Worm (Caenorhabditis elegans) whole organism, mixed stage, embryonic: ENCODE results near the gene bar-1.
A peak's percentile ranks its signal among the peaks of the same experiment; 100 is the strongest.

ENCODE experiments used
- M03D4.4 ChIP-seq: sonication (generic microtip); optimal IDR thresholded peaks from 2 replicates; lab custom pipeline; 2017; ENCODE audit warnings: mild to moderate bottlenecking, missing genetic modification characterization, missing compliant biosample characterization
- bed-3 ChIP-seq: fragments of 200-800 bp; sonication (Bioruptor generic); optimal IDR thresholded peaks from 3 replicates; lab custom pipeline; 2018; ENCODE audit warnings: mild to moderate bottlenecking, missing genetic modification characterization, moderate library complexity, missing compliant biosample characterization
- blmp-1 ChIP-seq: fragments of 150-350 bp; optimal IDR thresholded peaks from 2 replicates; lab custom pipeline; 2014; ENCODE audit warnings: missing biosample characterization, missing genetic modification characterization
- ceh-39 ChIP-seq: fragments of 150-350 bp; optimal IDR thresholded peaks from 2 replicates; lab custom pipeline; 2014; ENCODE audit warnings: missing biosample characterization, missing genetic modification characterization
- ceh-83 ChIP-seq: fragments of 200-800 bp; sonication (Bioruptor generic); optimal IDR thresholded peaks from 2 replicates; lab custom pipeline; 2018; ENCODE audit warnings: mild to moderate bottlenecking, missing genetic modification characterization, missing compliant biosample characterization
- ces-1 ChIP-seq: fragments of 150-350 bp; optimal IDR thresholded peaks from 2 replicates; lab custom pipeline; 2014; ENCODE audit warnings: missing biosample characterization, missing genetic modification reagents, missing genetic modification characterization
- cnd-1 ChIP-seq: fragments of 200-800 bp; sonication (Bioruptor generic); optimal IDR thresholded peaks from 2 replicates; lab custom pipeline; 2018; ENCODE audit warnings: mild to moderate bottlenecking, missing genetic modification characterization, missing compliant biosample characterization
- elt-1 ChIP-seq: sonication (generic microtip); optimal IDR thresholded peaks from 2 replicates; lab custom pipeline; 2017; ENCODE audit warnings: missing genetic modification characterization, mild to moderate bottlenecking, missing compliant biosample characterization, antibody characterized with exemption, moderate library complexity, borderline replicate concordance; ENCODE audit not compliant: insufficient read depth
- elt-3 ChIP-seq: fragments of 150-350 bp; optimal IDR thresholded peaks from 2 replicates; lab custom pipeline; 2014; ENCODE audit warnings: missing biosample characterization, missing genetic modification characterization
- flh-1 ChIP-seq: fragments of 200-800 bp; sonication (Bioruptor generic); optimal IDR thresholded peaks from 2 replicates; lab custom pipeline; 2018; ENCODE audit warnings: mild to moderate bottlenecking, missing genetic modification characterization, moderate library complexity, missing compliant biosample characterization
- ham-2 ChIP-seq: fragments of 200-800 bp; sonication (Bioruptor generic); optimal IDR thresholded peaks from 2 replicates; lab custom pipeline; 2018; ENCODE audit warnings: mild to moderate bottlenecking, missing genetic modification characterization, missing compliant biosample characterization
- hlh-1 ChIP-seq: fragments of 150-350 bp; optimal IDR thresholded peaks from 2 replicates; lab custom pipeline; 2014; ENCODE audit warnings: missing biosample characterization, missing genetic modification reagents, missing genetic modification characterization
- lin-13 ChIP-seq: fragments of 150-350 bp; optimal IDR thresholded peaks from 2 replicates; lab custom pipeline; 2014; ENCODE audit warnings: missing biosample characterization, missing genetic modification characterization
- lin-32 ChIP-seq: fragments of 200-800 bp; sonication (Bioruptor generic); optimal IDR thresholded peaks from 2 replicates; lab custom pipeline; 2018; ENCODE audit warnings: mild to moderate bottlenecking, missing genetic modification characterization, missing compliant biosample characterization
- lsy-2 ChIP-seq: fragments of 150-350 bp; optimal IDR thresholded peaks from 2 replicates; lab custom pipeline; 2014; ENCODE audit warnings: missing biosample characterization, missing genetic modification characterization
- mep-1 ChIP-seq: fragments of 150-350 bp; optimal IDR thresholded peaks from 2 replicates; lab custom pipeline; 2017; ENCODE audit warnings: missing biosample characterization, missing genetic modification reagents, missing genetic modification characterization, inconsistent platforms
- mls-2 ChIP-seq: sonication (generic microtip); optimal IDR thresholded peaks from 2 replicates; lab custom pipeline; 2016; ENCODE audit warnings: mild to moderate bottlenecking, missing genetic modification characterization, moderate library complexity, missing compliant biosample characterization
- nhr-12 ChIP-seq: fragments of 150-350 bp; optimal IDR thresholded peaks from 2 replicates; lab custom pipeline; 2014; ENCODE audit warnings: missing biosample characterization, missing genetic modification characterization
- nhr-2 ChIP-seq: fragments of 150-350 bp; optimal IDR thresholded peaks from 2 replicates; lab custom pipeline; 2014; ENCODE audit warnings: missing biosample characterization, missing genetic modification characterization
- nhr-237 ChIP-seq: fragments of 150-350 bp; optimal IDR thresholded peaks from 2 replicates; lab custom pipeline; 2014; ENCODE audit warnings: missing biosample characterization, missing genetic modification characterization
- nhr-28 ChIP-seq: fragments of 150-350 bp; optimal IDR thresholded peaks from 2 replicates; lab custom pipeline; 2014; ENCODE audit warnings: missing biosample characterization, missing genetic modification characterization
- nhr-76 ChIP-seq: sonication (generic microtip); optimal IDR thresholded peaks from 2 replicates; lab custom pipeline; 2017; ENCODE audit warnings: missing biosample characterization, missing genetic modification characterization
- pha-4 ChIP-seq: fragments of 150-350 bp; optimal IDR thresholded peaks from 2 replicates; lab custom pipeline; 2018; ENCODE audit warnings: missing biosample characterization, missing genetic modification reagents, missing genetic modification characterization
- sem-2 ChIP-seq: fragments of 200-800 bp; sonication (Bioruptor generic); optimal IDR thresholded peaks from 2 replicates; lab custom pipeline; 2018; ENCODE audit warnings: mild to moderate bottlenecking, missing genetic modification characterization, missing compliant biosample characterization
- snpc-4 ChIP-seq: fragments of 150-350 bp; optimal IDR thresholded peaks from 2 replicates; lab custom pipeline; 2014; ENCODE audit warnings: missing biosample characterization, missing genetic modification characterization
- sptf-1 ChIP-seq: sonication (generic microtip); optimal IDR thresholded peaks from 2 replicates; lab custom pipeline; 2017; ENCODE audit warnings: mild to moderate bottlenecking, missing genetic modification characterization, moderate library complexity, missing compliant biosample characterization
- tbx-8 ChIP-seq: fragments of 200-800 bp; sonication (Bioruptor generic); optimal IDR thresholded peaks from 2 replicates; lab custom pipeline; 2018; ENCODE audit warnings: mild to moderate bottlenecking, missing genetic modification characterization, moderate library complexity, missing compliant biosample characterization
- unc-120 ChIP-seq: sonication (generic microtip); optimal IDR thresholded peaks from 2 replicates; lab custom pipeline; 2017; ENCODE audit warnings: missing genetic modification characterization, missing compliant biosample characterization; ENCODE audit not compliant: poor library complexity, severe bottlenecking
- unc-39 ChIP-seq: fragments of 150-350 bp; optimal IDR thresholded peaks from 2 replicates; lab custom pipeline; 2014; ENCODE audit warnings: missing biosample characterization, missing genetic modification characterization
- unc-62 ChIP-seq: fragments of 150-350 bp; optimal IDR thresholded peaks from 2 replicates; lab custom pipeline; 2014; ENCODE audit warnings: missing biosample characterization, missing genetic modification reagents, missing genetic modification characterization
- zip-8 ChIP-seq: fragments of 150-350 bp; optimal IDR thresholded peaks from 2 replicates; lab custom pipeline; 2014; ENCODE audit warnings: missing biosample characterization, missing genetic modification characterization
- ztf-11 ChIP-seq: fragments of 150-350 bp; optimal IDR thresholded peaks from 2 replicates; lab custom pipeline; 2014; ENCODE audit warnings: missing biosample characterization, missing genetic modification characterization

Gene bar-1

DNA sequence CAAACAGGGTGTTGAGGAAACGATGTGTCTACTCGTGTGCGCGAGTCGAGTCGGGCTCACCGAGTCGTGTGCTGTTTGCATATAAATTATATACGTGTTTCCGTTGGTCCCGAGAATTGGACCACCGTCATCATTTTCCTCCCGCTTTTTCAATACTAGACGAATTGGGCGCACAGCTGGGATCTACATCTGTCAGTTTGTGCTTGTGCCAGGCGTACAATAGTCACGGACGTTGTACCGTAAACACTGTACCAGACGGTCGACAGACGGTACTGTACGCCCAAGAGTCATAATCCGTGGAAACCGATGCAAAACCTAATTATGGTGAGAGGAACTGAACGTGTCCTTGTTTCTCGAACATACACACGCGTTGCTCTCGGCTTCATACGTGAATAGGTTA is 38.7 kb upstream of the bar-1 start:
- TF ChIP-seq blmp-1 = no peak
- no peak for TF ChIP-seq snpc-4 (tag; lab: Kevin White, UChicago)
- no peak for TF ChIP-seq sem-2 (GFP tag; lab: Kevin White, UChicago)
- TF ChIP-seq elt-3 (tag; lab: Kevin White, UChicago) = no peak
- peak; percentile 80 for TF ChIP-seq lin-32
- TF ChIP-seq lin-13 (tag; lab: Kevin White, UChicago) = no peak
- peak; percentile 87 for TF ChIP-seq cnd-1 (tag; lab: Kevin White, UChicago)
- peak; percentile 30 for TF ChIP-seq ces-1 (GFP tag; lab: Kevin White, UChicago)
- no peak for TF ChIP-seq nhr-76 (tag; lab: Kevin White, UChicago)
- TF ChIP-seq, all 35 proteins: peak for 3

DNA sequence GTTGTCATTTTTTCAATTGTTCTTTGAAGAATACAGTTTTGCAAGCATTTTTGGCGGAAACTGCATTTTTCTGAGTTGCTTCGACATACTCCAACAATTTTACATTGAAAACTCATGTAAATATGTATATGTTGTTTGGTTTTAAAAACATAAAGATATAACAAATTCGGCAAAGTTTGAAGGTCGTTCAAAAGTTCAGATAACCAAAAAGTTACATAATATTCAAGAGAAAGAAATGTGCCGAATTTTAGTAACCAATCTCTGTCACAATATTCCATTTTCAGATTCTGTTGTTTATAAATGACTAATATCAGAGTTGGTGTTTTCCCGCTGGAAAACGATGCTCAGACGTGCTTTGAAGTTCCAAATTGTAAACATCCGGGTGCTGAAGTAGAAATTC is 36.0 kb upstream of the bar-1 start, which contains the start of gene ZK867.2:
Gene ZK867.2, plus strand, starts transcription at position 301 of the 400 bp plus-strand sequence.
- TF ChIP-seq nhr-28 (tag; lab: Kevin White, UChicago) (no peak), hlh-1 (tag; lab: Kevin White, UChicago) (no peak), sptf-1 (tag; lab: Kevin White, UChicago) (no peak), ceh-39 (tag; lab: Kevin White, UChicago) (no peak), pha-4 (tag; lab: Kevin White, UChicago) (no peak), M03D4.4 (tag; lab: Kevin White, UChicago) (no peak), blmp-1 (no peak), zip-8 (tag; lab: Kevin White, UChicago) (no peak), sem-2 (GFP tag; lab: Kevin White, UChicago) (no peak), mep-1 (no peak)

DNA sequence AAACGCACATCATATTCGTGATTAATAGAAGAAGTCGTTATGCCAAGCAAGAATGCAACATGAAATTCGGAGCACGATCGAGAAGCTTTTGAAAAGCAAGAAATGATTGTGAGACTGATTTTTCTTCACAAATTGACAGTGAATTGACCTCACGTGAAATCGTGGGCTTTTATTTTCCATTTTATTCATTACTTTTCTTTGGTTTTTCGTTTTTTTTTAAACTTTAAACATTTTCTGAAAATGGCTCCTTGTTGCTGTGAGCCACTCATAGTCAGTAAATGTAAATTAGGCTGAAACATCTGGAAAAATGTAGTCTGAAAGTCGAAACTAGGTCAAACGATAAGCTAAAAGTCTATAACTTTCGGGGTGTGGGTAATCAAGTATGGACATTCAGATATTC is 34.8 kb upstream of the bar-1 start, which contains the start of gene C55B6.5:
Gene C55B6.5, minus strand, starts transcription at position 101 of the 400 bp plus-strand sequence.
- no peak for TF ChIP-seq unc-62 (GFP tag; lab: Kevin White, UChicago)
- TF ChIP-seq nhr-2 (tag; lab: Kevin White, UChicago) = no peak
- no peak for TF ChIP-seq ztf-11 (tag; lab: Kevin White, UChicago)
- TF ChIP-seq ham-2 (GFP tag; lab: Kevin White, UChicago) = no peak
- no peak for TF ChIP-seq mls-2 (tag; lab: Kevin White, UChicago)
- no peak for TF ChIP-seq lin-32
- TF ChIP-seq nhr-28 (tag; lab: Kevin White, UChicago) = no peak
- TF ChIP-seq unc-39 (tag; lab: Kevin White, UChicago) = no peak
- TF ChIP-seq lsy-2 (tag; lab: Kevin White, UChicago) = no peak
- no peak for TF ChIP-seq cnd-1 (tag; lab: Kevin White, UChicago)
- TF ChIP-seq unc-120 = no peak
- TF ChIP-seq nhr-237 (tag; lab: Kevin White, UChicago) = no peak
- TF ChIP-seq bed-3 (GFP tag; lab: Kevin White, UChicago) = no peak
- no peak for TF ChIP-seq nhr-76 (tag; lab: Kevin White, UChicago)
- no peak for TF ChIP-seq ces-1 (GFP tag; lab: Kevin White, UChicago)
- TF ChIP-seq elt-1 (tag; lab: Kevin White, UChicago) = no peak
- TF ChIP-seq zip-8 (tag; lab: Kevin White, UChicago) = no peak
- TF ChIP-seq flh-1 (GFP tag; lab: Kevin White, UChicago) = no peak
- TF ChIP-seq tbx-8 (GFP tag; lab: Kevin White, UChicago) = no peak

DNA sequence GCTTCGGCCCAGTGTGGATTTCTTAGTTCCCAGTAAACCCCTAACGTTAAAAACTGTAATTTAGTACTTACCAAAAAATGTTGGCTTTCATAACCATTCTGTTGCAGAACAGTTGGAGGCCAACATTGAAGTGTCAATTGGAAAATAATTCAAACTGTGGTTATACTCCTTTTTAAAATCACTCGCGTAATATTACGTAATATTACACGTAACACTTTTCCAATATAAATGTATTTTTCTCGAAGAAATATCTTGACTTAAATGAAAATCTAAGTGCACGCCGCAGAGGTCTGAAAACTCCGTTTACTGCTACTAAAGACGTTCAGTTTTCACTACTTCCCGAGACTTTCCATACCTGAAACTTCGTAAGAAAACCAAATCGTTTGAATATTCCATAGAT is 33.8 kb upstream of the bar-1 start:
- TF ChIP-seq sptf-1 (tag; lab: Kevin White, UChicago) (no peak), nhr-12 (tag; lab: Kevin White, UChicago) (no peak), ceh-83 (no peak), pha-4 (tag; lab: Kevin White, UChicago) (no peak), unc-39 (tag; lab: Kevin White, UChicago) (no peak), zip-8 (tag; lab: Kevin White, UChicago) (peak; percentile 95), mep-1 (no peak)

DNA sequence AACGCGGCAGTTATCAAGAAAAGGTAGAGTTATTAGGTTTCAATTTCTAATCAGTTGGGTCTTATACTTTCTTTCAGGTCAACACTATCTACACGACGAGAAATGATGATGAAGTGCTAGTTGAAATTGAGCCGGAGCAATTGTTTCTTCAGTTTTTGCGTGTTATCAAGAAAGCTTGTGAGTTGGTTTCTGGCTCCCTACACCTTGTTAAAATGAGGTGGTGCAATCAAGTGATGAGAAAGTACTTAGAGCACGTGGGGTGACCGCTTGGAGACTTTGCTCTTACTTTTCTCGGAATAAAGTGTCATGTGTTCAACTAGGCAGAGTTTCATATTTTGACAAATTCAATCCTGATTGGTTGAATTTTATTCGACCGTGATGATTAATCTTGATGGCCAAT is 30.1 kb upstream of the bar-1 start:
- no peak for TF ChIP-seq lsy-2 (tag; lab: Kevin White, UChicago)
- no peak for TF ChIP-seq blmp-1
- TF ChIP-seq lin-32 = no peak
- TF ChIP-seq nhr-237 (tag; lab: Kevin White, UChicago) = no peak
- no peak for TF ChIP-seq ces-1 (GFP tag; lab: Kevin White, UChicago)
- no peak for TF ChIP-seq ceh-83
